Fruit fly (Drosophila melanogaster) whole organism, embryonic: ENCODE data around the gene Fgop2.

Experiments used
- ATbp ChIP-seq: fragments of 200-800 bp; sonication (Bioruptor generic); optimal IDR thresholded peaks from 2 replicates; lab custom pipeline; 2017; ENCODE audit warnings: missing biosample characterization, mild to moderate bottlenecking, missing genetic modification characterization, missing genetic modification reagents
- CG10209 ChIP-seq: fragments of 200-800 bp; sonication (Bioruptor generic); optimal IDR thresholded peaks from 3 replicates; lab custom pipeline; 2017; ENCODE audit warnings: missing biosample characterization, mild to moderate bottlenecking, missing genetic modification characterization, missing genetic modification reagents
- CG1024 ChIP-seq: fragments of 200-800 bp; sonication (Bioruptor generic); IDR thresholded peaks from 2 replicates; pipeline ENCODE4 v1.3.6; 2022; ENCODE audit warnings: missing biosample characterization, missing genetic modification characterization
- CG10321 ChIP-seq: fragments of 200-800 bp; sonication (Bioruptor generic); IDR thresholded peaks from 2 replicates; pipeline ENCODE4 v1.3.6; 2022; ENCODE audit warnings: missing biosample characterization, missing genetic modification characterization
- CG10979 ChIP-seq: fragments of 200-800 bp; sonication (Bioruptor generic); optimal IDR thresholded peaks from 2 replicates; lab custom pipeline; 2018; ENCODE audit warnings: missing biosample characterization, mild to moderate bottlenecking, missing genetic modification characterization, moderate library complexity
- CG12219 ChIP-seq: fragments of 200-800 bp; sonication (Bioruptor generic); optimal IDR thresholded peaks from 3 replicates; lab custom pipeline; 2018; ENCODE audit warnings: missing biosample characterization, mild to moderate bottlenecking, missing genetic modification characterization
- CG12391 ChIP-seq: fragments of 200-800 bp; sonication (Bioruptor generic); optimal IDR thresholded peaks from 3 replicates; lab custom pipeline; 2018; ENCODE audit warnings: missing biosample characterization, mild to moderate bottlenecking, missing genetic modification characterization, moderate library complexity
- CG12659 ChIP-seq: fragments of 200-800 bp; sonication (Bioruptor generic); optimal IDR thresholded peaks from 3 replicates; lab custom pipeline; 2017; ENCODE audit warnings: mild to moderate bottlenecking, missing biosample characterization, missing genetic modification reagents, missing genetic modification characterization
- CG13624 ChIP-seq: fragments of 200-800 bp; sonication (Bioruptor generic); optimal IDR thresholded peaks from 2 replicates; lab custom pipeline; 2016; ENCODE audit warnings: missing biosample characterization, missing genetic modification characterization
- CG1529 ChIP-seq: fragments of 200-800 bp; sonication (Bioruptor generic); optimal IDR thresholded peaks from 3 replicates; lab custom pipeline; 2018; ENCODE audit warnings: missing biosample characterization, missing genetic modification characterization
- CG15696 ChIP-seq: fragments of 200-800 bp; sonication (Bioruptor generic); optimal IDR thresholded peaks from 2 replicates; lab custom pipeline; 2019; ENCODE audit warnings: missing biosample characterization, mild to moderate bottlenecking, missing genetic modification characterization, moderate library complexity
- CG18599 ChIP-seq: fragments of 200-800 bp; sonication (Bioruptor generic); optimal IDR thresholded peaks from 3 replicates; lab custom pipeline; 2017; ENCODE audit warnings: missing biosample characterization, missing genetic modification characterization, mild to moderate bottlenecking, moderate library complexity, missing genetic modification reagents
- CG2129 ChIP-seq: fragments of 200-800 bp; sonication (Bioruptor generic); IDR thresholded peaks from 2 replicates; pipeline ENCODE4 v1.3.6; 2022; ENCODE audit warnings: missing biosample characterization, missing genetic modification characterization; ENCODE audit not compliant: partially characterized antibody
- CG2678 ChIP-seq: fragments of 200-800 bp; sonication (Bioruptor generic); optimal IDR thresholded peaks from 3 replicates; lab custom pipeline; 2019; ENCODE audit warnings: missing biosample characterization, mild to moderate bottlenecking, missing genetic modification characterization, moderate library complexity
- CG34422 ChIP-seq: fragments of 200-800 bp; sonication (Bioruptor generic); IDR thresholded peaks from 3 replicates; pipeline ENCODE4 v1.3.6; 2022; ENCODE audit warnings: missing biosample characterization, missing genetic modification characterization
- CG3847 ChIP-seq: fragments of 200-800 bp; sonication (Bioruptor generic); IDR thresholded peaks from 2 replicates; pipeline ENCODE4 v1.3.6; 2022; ENCODE audit warnings: missing biosample characterization, missing genetic modification characterization
- CG4328 ChIP-seq: fragments of 200-800 bp; sonication (Bioruptor generic); optimal IDR thresholded peaks from 3 replicates; lab custom pipeline; 2017; ENCODE audit warnings: missing biosample characterization, missing genetic modification reagents, missing genetic modification characterization
- CG4617 ChIP-seq: fragments of 200-800 bp; sonication (Bioruptor generic); optimal IDR thresholded peaks from 3 replicates; lab custom pipeline; 2016; ENCODE audit warnings: missing biosample characterization, missing genetic modification characterization, borderline replicate concordance
- CG5180 ChIP-seq: fragments of 200-800 bp; sonication (Bioruptor generic); optimal IDR thresholded peaks from 3 replicates; lab custom pipeline; 2017; ENCODE audit warnings: missing biosample characterization, missing genetic modification characterization, mild to moderate bottlenecking, moderate library complexity, missing genetic modification reagents
- CG6813 ChIP-seq: fragments of 200-800 bp; sonication (Bioruptor generic); optimal IDR thresholded peaks from 2 replicates; lab custom pipeline; 2017; ENCODE audit warnings: missing biosample characterization, missing genetic modification characterization, mild to moderate bottlenecking, moderate library complexity, missing genetic modification reagents
- CG7556 ChIP-seq: fragments of 200-800 bp; sonication (Bioruptor generic); optimal IDR thresholded peaks from 2 replicates; lab custom pipeline; 2017; ENCODE audit warnings: missing biosample characterization, mild to moderate bottlenecking, missing genetic modification characterization
- CG7745 ChIP-seq: fragments of 200-800 bp; sonication (Bioruptor generic); optimal IDR thresholded peaks from 2 replicates; lab custom pipeline; 2018; ENCODE audit warnings: missing biosample characterization, mild to moderate bottlenecking, missing genetic modification characterization, moderate library complexity
- D19B ChIP-seq: fragments of 200-800 bp; sonication (Bioruptor generic); optimal IDR thresholded peaks from 2 replicates; lab custom pipeline; 2017; ENCODE audit warnings: missing biosample characterization, mild to moderate bottlenecking, missing genetic modification characterization
- Doc2 ChIP-seq: fragments of 200-800 bp; sonication (Bioruptor generic); IDR thresholded peaks from 2 replicates; pipeline ENCODE4 v1.3.6; 2022; ENCODE audit warnings: missing biosample characterization, missing genetic modification characterization
- ERR ChIP-seq: fragments of 200-800 bp; sonication (Bioruptor generic); optimal IDR thresholded peaks from 2 replicates; lab custom pipeline; 2016; ENCODE audit warnings: missing biosample characterization, missing genetic modification characterization
- Fer3 ChIP-seq: fragments of 200-800 bp; sonication (Bioruptor generic); optimal IDR thresholded peaks from 2 replicates; lab custom pipeline; 2018; ENCODE audit warnings: missing biosample characterization, mild to moderate bottlenecking, missing genetic modification characterization, moderate library complexity
- Max ChIP-seq: fragments of 200-800 bp; sonication (Bioruptor generic); optimal IDR thresholded peaks from 2 replicates; lab custom pipeline; 2016; ENCODE audit warnings: missing biosample characterization, mild to moderate bottlenecking, missing genetic modification characterization
- Meics ChIP-seq: fragments of 200-800 bp; sonication (Bioruptor generic); optimal IDR thresholded peaks from 2 replicates; lab custom pipeline; 2017; ENCODE audit warnings: missing biosample characterization, mild to moderate bottlenecking, missing genetic modification characterization
- Mes4 ChIP-seq: fragments of 200-800 bp; sonication (Bioruptor generic); optimal IDR thresholded peaks from 2 replicates; lab custom pipeline; 2016; ENCODE audit warnings: missing biosample characterization, missing genetic modification characterization
- aop ChIP-seq: fragments of 200-800 bp; sonication (Bioruptor generic); IDR thresholded peaks from 2 replicates; pipeline ENCODE4 v1.3.6; 2022; ENCODE audit warnings: missing biosample characterization, missing genetic modification characterization
- cas ChIP-seq: fragments of 200-800 bp; sonication (Bioruptor generic); IDR thresholded peaks from 2 replicates; pipeline ENCODE4 v1.3.6; 2022; ENCODE audit warnings: missing biosample characterization, missing genetic modification characterization
- cg ChIP-seq: fragments of 200-800 bp; sonication (Bioruptor generic); optimal IDR thresholded peaks from 3 replicates; lab custom pipeline; 2019; ENCODE audit warnings: missing biosample characterization, mild to moderate bottlenecking, missing genetic modification characterization, moderate library complexity
- chif ChIP-seq, 2 experiments: fragments of 200-800 bp; sonication (Bioruptor generic); optimal IDR thresholded peaks; 3 replicates each; lab custom pipeline; 2016; ENCODE audit warnings: missing biosample characterization in 2 of 2, missing genetic modification characterization in 2 of 2
- chm ChIP-seq: fragments of 200-800 bp; sonication (Bioruptor generic); IDR thresholded peaks from 2 replicates; pipeline ENCODE4 v1.3.6; 2022; ENCODE audit warnings: missing biosample characterization, missing genetic modification characterization
- croc ChIP-seq: fragments of 200-800 bp; sonication (Bioruptor generic); conservative IDR thresholded peaks from 3 replicates; pipeline ENCODE4 v1.3.6; 2022; ENCODE audit warnings: missing biosample characterization, missing genetic modification characterization
- dimm ChIP-seq: fragments of 200-800 bp; sonication (Bioruptor generic); IDR thresholded peaks from 2 replicates; pipeline ENCODE4 v1.3.6; 2022; ENCODE audit warnings: missing biosample characterization, missing genetic modification characterization
- dysf ChIP-seq: fragments of 200-800 bp; sonication (Bioruptor generic); IDR thresholded peaks from 3 replicates; pipeline ENCODE4 v1.3.6; 2022; ENCODE audit warnings: missing biosample characterization, missing genetic modification characterization
- eyg ChIP-seq: fragments of 200-800 bp; sonication (Bioruptor generic); optimal IDR thresholded peaks from 3 replicates; lab custom pipeline; 2016; ENCODE audit warnings: missing biosample characterization, missing genetic modification characterization
- hb ChIP-seq: fragments of 200-800 bp; sonication (Bioruptor generic); IDR thresholded peaks from 3 replicates; pipeline ENCODE4 v1.3.6; 2022; ENCODE audit warnings: missing biosample characterization, missing genetic modification characterization; ENCODE audit not compliant: partially characterized antibody
- lola ChIP-seq, 3 experiments: fragments of >200 bp in 2 of 3; fragments of 200-800 bp in 1 of 3; sonication (Bioruptor generic) in 1 of 3; optimal IDR thresholded peaks; 2 replicates each; lab custom pipeline; 2017 to 2019; ENCODE audit warnings: missing biosample characterization in 3 of 3, missing genetic modification characterization in 3 of 3, mild to moderate bottlenecking in 1 of 3, moderate library complexity in 1 of 3
- p53 ChIP-seq: fragments of 200-800 bp; sonication (Bioruptor generic); optimal IDR thresholded peaks from 2 replicates; lab custom pipeline; 2016; ENCODE audit warnings: missing biosample characterization, missing genetic modification characterization
- prd ChIP-seq, 3 experiments: fragments of >200 bp in 2 of 3; fragments of 200-800 bp in 1 of 3; sonication (Bioruptor generic) in 1 of 3; optimal IDR thresholded peaks in 2 of 3; IDR thresholded peaks in 1 of 3; 2 replicates in 2 of 3; 3 replicates in 1 of 3; pipeline versions ENCODE4 v1.3.6 to Lab custom; 2017 to 2022; ENCODE audit warnings: missing biosample characterization in 1 of 3, missing genetic modification characterization in 1 of 3
- sr ChIP-seq: fragments of 200-800 bp; sonication (Bioruptor generic); IDR thresholded peaks from 3 replicates; pipeline ENCODE4 v1.3.6; 2022; ENCODE audit warnings: missing biosample characterization, missing genetic modification characterization
- ssp ChIP-seq: fragments of 200-800 bp; sonication (Bioruptor generic); IDR thresholded peaks from 2 replicates; pipeline ENCODE4 v1.3.6; 2022; ENCODE audit warnings: missing biosample characterization, missing genetic modification characterization
- stwl ChIP-seq: fragments of 200-800 bp; sonication (Bioruptor generic); optimal IDR thresholded peaks from 3 replicates; lab custom pipeline; 2018; ENCODE audit warnings: missing biosample characterization, mild to moderate bottlenecking, missing genetic modification characterization, moderate library complexity
- tgo ChIP-seq: fragments of 200-800 bp; sonication (Bioruptor generic); IDR thresholded peaks from 3 replicates; pipeline ENCODE4 v1.3.6; 2022; ENCODE audit warnings: missing biosample characterization, missing genetic modification characterization
- trh ChIP-seq: fragments of 200-800 bp; sonication (Bioruptor generic); optimal IDR thresholded peaks from 2 replicates; lab custom pipeline; 2016; ENCODE audit warnings: missing biosample characterization, missing genetic modification characterization
- wek ChIP-seq: fragments of 200-800 bp; sonication (Bioruptor generic); optimal IDR thresholded peaks from 3 replicates; lab custom pipeline; 2018; ENCODE audit warnings: missing biosample characterization, mild to moderate bottlenecking, missing genetic modification characterization, moderate library complexity
- yki ChIP-seq: fragments of >200 bp; optimal IDR thresholded peaks from 3 replicates; lab custom pipeline; 2018

Gene Fgop2

dm6 chr2L:6967422-6968012, 22.4 kb upstream of the Fgop2 start, which contains the start of gene Sumo (continued):
- no peak for TF ChIP-seq Fer3 (tag; lab: Kevin White, UChicago)
- no peak for TF ChIP-seq CG1529
- no peak for TF ChIP-seq ERR
- no peak for TF ChIP-seq prd (optimal IDR thresholded peaks at IDR 0.05; lab: Kevin White, UChicago)
- no peak; the same call in 2 of the 3 replicates for TF ChIP-seq prd (GFP tag; IDR thresholded peaks at IDR 0.05; lab: Robert Waterston, UW)
- peak; percentile 25 for TF ChIP-seq Meics (GFP tag; lab: Kevin White, UChicago)
- no peak for TF ChIP-seq CG15696 (tag; lab: Kevin White, UChicago)
- TF ChIP-seq CG12219 (GFP tag; lab: Kevin White, UChicago), result no peak
- no peak for TF ChIP-seq dimm
- peak; percentile 13 for TF ChIP-seq stwl (tag; lab: Kevin White, UChicago)
- 0 out of 2 replicates have a peak, but pooled peaks have one; percentile 17 for TF ChIP-seq CG1024 (GFP tag; lab: Robert Waterston, UW)
- no peak for TF ChIP-seq CG6813 (GFP tag; lab: Kevin White, UChicago)
- TF ChIP-seq dysf, result 0 out of 3 replicates have a peak, but pooled peaks have one; percentile 7
- TF ChIP-seq CG10209, result no peak
- TF ChIP-seq chm, result peak; percentile 49; the same call in 1 of the 2 replicates
- TF ChIP-seq eyg (GFP tag; lab: Kevin White, UChicago), result no peak
- TF ChIP-seq CG13624 (GFP tag; lab: Kevin White, UChicago), result no peak
- no peak for TF ChIP-seq p53 (GFP tag; lab: Kevin White, UChicago)
- TF ChIP-seq cas (GFP tag; lab: Robert Waterston, UW), result peak; percentile 9; the same call in 1 of the 2 replicates
- TF ChIP-seq CG4328 (GFP tag; lab: Kevin White, UChicago), result no peak
- TF ChIP-seq CG34422 (GFP tag; lab: Robert Waterston, UW), result peak; percentile 51; the same call in 1 of the 3 replicates
- TF ChIP-seq CG5180 (GFP tag; lab: Kevin White, UChicago), result no peak
- no peak for TF ChIP-seq CG10979 (tag; lab: Kevin White, UChicago)
- TF ChIP-seq CG7745, result no peak
- no peak for TF ChIP-seq Mes4
- no peak for TF ChIP-seq Doc2 (GFP tag; lab: Robert Waterston, UW)
- no peak for TF ChIP-seq yki (lab: Kevin White, UChicago)
- TF ChIP-seq lola (GFP tag; optimal IDR thresholded peaks at IDR 0.05; lab: Kevin White, UChicago), result no peak
- TF ChIP-seq cg, result no peak
- TF ChIP-seq CG2678 (tag; lab: Kevin White, UChicago), result peak; percentile 33
- no peak for TF ChIP-seq ssp (GFP tag; lab: Robert Waterston, UW)
- no peak for TF ChIP-seq D19B (GFP tag; lab: Kevin White, UChicago)
- TF ChIP-seq hb, result peak; percentile 99
- peak; percentile 93 for TF ChIP-seq CG2129
- no peak for TF ChIP-seq ATbp (GFP tag; lab: Kevin White, UChicago)
- TF ChIP-seq CG10321 (GFP tag; lab: Robert Waterston, UW), result no peak
- TF ChIP-seq CG3847 (GFP tag; lab: Robert Waterston, UW), result peak; percentile 47
- no peak for TF ChIP-seq chif (GFP tag; optimal IDR thresholded peaks at IDR 0.05; lab: Kevin White, UChicago)
- no peak for TF ChIP-seq CG4617 (GFP tag; lab: Kevin White, UChicago)
- TF ChIP-seq CG7556, result no peak
- no peak for TF ChIP-seq croc (GFP tag; lab: Robert Waterston, UW)
- TF ChIP-seq wek (GFP tag; lab: Kevin White, UChicago), result no peak
- TF ChIP-seq Max (GFP tag; lab: Kevin White, UChicago), result no peak
- TF ChIP-seq sr, result no peak
- no peak for TF ChIP-seq aop
- peak; percentile 35 for TF ChIP-seq CG12391 (tag; lab: Kevin White, UChicago)
- TF ChIP-seq trh, result no peak
- peak; percentile 50 for TF ChIP-seq CG12659 (GFP tag; lab: Kevin White, UChicago)
- no peak for TF ChIP-seq tgo (GFP tag; lab: Robert Waterston, UW)
- TF ChIP-seq CG18599 (GFP tag; lab: Kevin White, UChicago), result no peak
